Worm (Caenorhabditis elegans): ENCODE measurements around the gene K08H2.5.

The K08H2.5 gene

DNA sequence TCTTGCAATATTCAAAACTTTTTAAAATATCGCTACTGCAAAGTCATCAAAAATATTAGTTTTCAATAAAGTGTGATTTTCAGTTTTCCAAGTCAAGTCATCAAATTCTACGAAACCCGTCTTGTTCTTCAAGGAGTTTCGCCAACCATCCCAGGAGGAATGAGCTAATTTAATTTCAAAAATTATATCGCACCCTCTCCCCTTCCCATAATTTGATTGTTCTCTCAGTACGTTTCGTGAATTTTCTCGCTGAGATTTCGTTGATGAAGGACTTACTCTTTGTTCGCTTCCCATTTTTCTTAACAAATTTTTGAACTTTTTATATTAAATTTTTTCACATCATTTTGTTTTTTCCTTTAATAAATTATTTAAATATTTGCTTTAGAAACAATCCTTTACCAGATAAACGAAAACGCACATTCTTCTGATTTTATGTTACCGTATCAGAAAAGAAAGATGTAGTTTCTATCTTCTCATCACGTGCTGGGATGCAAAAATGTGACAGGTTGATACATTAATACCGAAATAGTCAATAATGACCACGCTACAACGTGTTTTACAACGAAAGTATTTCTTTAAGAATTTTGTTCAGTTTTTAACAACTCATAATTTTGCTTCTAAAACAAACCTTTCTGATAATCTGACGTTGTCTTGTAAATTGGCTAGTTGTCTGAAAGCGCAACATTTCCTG is 4.7 kb upstream of the K08H2.5 start:
- no peak for TF ChIP-seq drap-1 (GFP tag; optimal IDR thresholded peaks at IDR 0.05)
- peak; percentile 99 for TF ChIP-seq ces-1 (GFP tag; optimal IDR thresholded peaks at IDR 0.05)

DNA sequence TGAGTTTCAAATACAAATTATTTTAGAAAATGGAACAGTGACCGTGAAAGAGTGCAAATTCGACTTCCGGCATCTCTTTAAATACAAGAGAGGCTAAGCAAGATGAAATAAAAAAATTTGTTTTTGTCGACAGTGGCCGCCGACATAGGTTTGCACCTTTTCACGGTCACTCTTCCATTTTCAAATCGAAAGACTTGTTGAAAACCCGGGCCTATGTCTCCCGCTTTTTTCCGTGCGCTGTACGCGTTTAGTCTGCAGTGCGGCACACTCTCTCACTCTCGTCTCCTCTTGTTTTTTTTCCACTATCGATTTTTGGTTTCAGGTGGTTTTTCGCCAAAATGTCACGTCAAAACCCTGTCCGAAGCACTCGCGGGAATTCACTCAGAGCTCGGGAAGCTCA is 3.0 kb upstream of the K08H2.5 start, which contains the start of gene hpl-1:
Gene hpl-1, plus strand, starts transcription at position 301 of the 400 bp plus-strand sequence.
- TF ChIP-seq nhr-28 (tag; optimal IDR thresholded peaks at IDR 0.05) (no peak), mls-2 (tag; optimal IDR thresholded peaks at IDR 0.05) (no peak), unc-120 (tag; optimal IDR thresholded peaks at IDR 0.05; ENCODE audit: poor library complexity, severe bottlenecking) (no peak)

DNA sequence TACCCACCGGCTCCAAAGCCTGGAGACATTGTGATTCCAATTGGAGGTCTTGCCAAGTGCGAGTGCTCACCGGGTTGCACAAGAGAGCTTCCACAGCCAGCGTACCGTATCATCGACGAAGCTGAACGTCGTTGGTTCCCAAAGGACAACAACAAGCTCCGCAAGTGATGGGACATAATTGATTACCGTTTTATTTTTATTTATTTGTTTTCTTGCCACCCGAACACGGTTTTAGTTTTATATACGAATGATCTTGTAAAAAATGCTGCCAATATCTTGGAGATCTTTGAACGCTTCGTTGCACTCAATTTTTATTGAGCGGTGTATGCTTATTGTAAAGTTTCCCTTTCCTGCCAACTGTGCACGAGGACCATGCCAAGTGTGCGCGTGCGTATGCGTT is 3.9 kb downstream of the K08H2.5 start, which contains the start of gene K08H2.4:
Gene K08H2.4, plus strand, starts transcription at position 301 of the 400 bp plus-strand sequence.
- no peak for TF ChIP-seq lin-32 (GFP tag; optimal IDR thresholded peaks at IDR 0.05)
- TF ChIP-seq hlh-1 (tag; optimal IDR thresholded peaks at IDR 0.05): peak; percentile 33
- TF ChIP-seq nhr-2 (tag; optimal IDR thresholded peaks at IDR 0.05): no peak
- TF ChIP-seq ceh-43 (GFP tag; optimal IDR thresholded peaks at IDR 0.05): no peak
- TF ChIP-seq ces-1 (GFP tag; optimal IDR thresholded peaks at IDR 0.05): no peak
- TF ChIP-seq M03D4.4 (tag; optimal IDR thresholded peaks at IDR 0.05): no peak
- no peak for TF ChIP-seq sem-2 (GFP tag; optimal IDR thresholded peaks at IDR 0.05)
- no peak for TF ChIP-seq nhr-237 (tag; optimal IDR thresholded peaks at IDR 0.05)
- no peak for TF ChIP-seq pha-4 (tag; optimal IDR thresholded peaks at IDR 0.05)
- TF ChIP-seq lsy-2 (tag; optimal IDR thresholded peaks at IDR 0.05): no peak
- no peak for TF ChIP-seq cnd-1 (tag; optimal IDR thresholded peaks at IDR 0.05)
- TF ChIP-seq snpc-4 (tag; optimal IDR thresholded peaks at IDR 0.05): no peak
- TF ChIP-seq ceh-39 (tag; optimal IDR thresholded peaks at IDR 0.05): peak; percentile 21
- TF ChIP-seq ceh-83 (GFP tag; optimal IDR thresholded peaks at IDR 0.05): no peak

DNA sequence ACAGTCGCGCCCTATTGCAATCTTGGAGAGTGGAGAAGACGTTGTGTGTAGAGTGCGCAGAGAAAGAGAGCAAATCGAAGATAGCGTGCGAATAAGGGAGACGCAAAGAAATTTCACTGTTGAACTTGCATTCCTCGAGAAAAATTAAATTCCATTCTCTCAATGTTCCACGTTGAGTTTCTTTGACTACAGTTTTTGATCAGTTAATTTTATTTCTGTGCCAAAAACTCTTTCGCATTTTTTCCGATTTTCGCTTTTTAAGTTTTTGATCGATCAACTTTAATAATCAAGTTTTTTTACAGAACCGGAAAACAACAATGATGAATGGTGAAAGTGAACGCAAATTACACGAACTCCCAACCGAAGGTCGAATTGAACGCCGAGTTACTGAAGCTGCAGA is 5.0 kb downstream of the K08H2.5 start, which contains the start of gene K08H2.3:
Gene K08H2.3, plus strand, starts transcription at position 301 of the 400 bp plus-strand sequence.
- TF ChIP-seq blmp-1 (tag; optimal IDR thresholded peaks at IDR 0.05) (no peak), elt-3 (tag; optimal IDR thresholded peaks at IDR 0.05) (no peak), lin-13 (tag; optimal IDR thresholded peaks at IDR 0.05) (no peak), hlh-1 (tag; optimal IDR thresholded peaks at IDR 0.05) (no peak), pha-4 (tag; optimal IDR thresholded peaks at IDR 0.05) (no peak), unc-62 (GFP tag; optimal IDR thresholded peaks at IDR 0.05) (no peak), snpc-4 (tag; optimal IDR thresholded peaks at IDR 0.05) (no peak), mep-1 (tag; optimal IDR thresholded peaks at IDR 0.05) (no peak), nhr-2 (tag; optimal IDR thresholded peaks at IDR 0.05) (no peak), nhr-76 (tag; optimal IDR thresholded peaks at IDR 0.05) (no peak), unc-120 (tag; optimal IDR thresholded peaks at IDR 0.05; ENCODE audit: poor library complexity, severe bottlenecking) (no peak), unc-39 (tag; optimal IDR thresholded peaks at IDR 0.05) (no peak)

DNA sequence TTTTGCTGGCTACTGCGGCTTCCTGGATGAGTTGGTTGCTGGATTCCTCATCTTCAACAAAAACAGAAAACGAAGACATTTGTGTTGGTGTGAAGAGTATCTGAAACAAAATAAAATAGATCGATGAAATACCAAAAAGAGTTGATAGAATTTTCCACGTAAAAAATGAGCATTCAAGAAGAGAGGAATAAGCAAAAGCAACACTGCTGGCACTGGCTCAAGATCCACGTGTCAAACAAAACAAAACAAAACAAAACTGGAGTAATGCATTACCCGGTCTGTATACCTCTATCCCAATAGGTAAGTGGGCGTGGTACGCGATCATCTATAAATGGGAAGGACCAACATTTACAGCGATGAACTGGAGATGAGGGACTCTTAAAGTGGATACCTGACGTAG is 7.3 kb downstream of the K08H2.5 start, which contains the start of gene K08H2.2:
Gene K08H2.2, minus strand, starts transcription at position 101 of the 400 bp plus-strand sequence.
- no peak for TF ChIP-seq unc-39 (tag; optimal IDR thresholded peaks at IDR 0.05)
- TF ChIP-seq nhr-237 (tag; optimal IDR thresholded peaks at IDR 0.05): no peak

DNA sequence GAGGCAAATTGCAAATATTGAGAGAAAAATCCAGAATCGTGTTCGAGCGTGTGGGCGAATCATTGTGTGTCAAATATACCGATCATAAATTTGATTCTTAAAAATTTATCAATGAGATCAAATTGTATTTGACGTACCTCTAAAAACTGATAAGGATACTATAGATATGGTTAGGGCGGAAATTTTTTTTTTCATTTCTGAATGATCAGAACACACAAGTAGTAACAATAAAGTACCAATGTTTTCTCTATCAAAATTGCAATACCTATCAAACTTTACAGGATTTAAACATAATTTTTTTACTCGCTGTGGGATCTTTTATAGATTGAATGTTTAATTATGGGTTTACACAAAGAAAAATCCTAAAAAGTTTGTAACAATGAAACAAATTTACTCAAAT is 9.9 kb downstream of the K08H2.5 start, which contains the start of gene bgnt-1.5:
Gene bgnt-1.5, minus strand, starts transcription at position 101 of the 400 bp plus-strand sequence.
- TF ChIP-seq nhr-28 (tag; optimal IDR thresholded peaks at IDR 0.05) (no peak), mep-1 (tag; optimal IDR thresholded peaks at IDR 0.05) (no peak), flh-1 (GFP tag; optimal IDR thresholded peaks at IDR 0.05) (no peak), blmp-1 (tag; optimal IDR thresholded peaks at IDR 0.05) (no peak), mls-2 (tag; optimal IDR thresholded peaks at IDR 0.05) (no peak), mab-5 (tag; optimal IDR thresholded peaks at IDR 0.05) (no peak), nhr-2 (tag; optimal IDR thresholded peaks at IDR 0.05) (no peak), ham-2 (GFP tag; optimal IDR thresholded peaks at IDR 0.05) (no peak), nhr-237 (tag; optimal IDR thresholded peaks at IDR 0.05) (no peak), hlh-1 (tag; optimal IDR thresholded peaks at IDR 0.05) (no peak), unc-39 (tag; optimal IDR thresholded peaks at IDR 0.05) (no peak), pha-4 (tag; optimal IDR thresholded peaks at IDR 0.05) (no peak), snpc-4 (tag; optimal IDR thresholded peaks at IDR 0.05) (no peak), ztf-11 (tag; optimal IDR thresholded peaks at IDR 0.05) (no peak)
